Worm (Caenorhabditis elegans): ENCODE measurements around the gene acdh-11.

- TF ChIP-seq ceh-13 (GFP tag; optimal IDR thresholded peaks at IDR 0.05) (no peak), sea-1 (GFP tag; conservative IDR thresholded peaks at IDR 0.05) (no peak), hmbx-1 (tag; optimal IDR thresholded peaks at IDR 0.05) (no peak), ama-1 (optimal IDR thresholded peaks at IDR 0.05) (no peak), B0310.2 (tag; optimal IDR thresholded peaks at IDR 0.05) (no peak), tbx-11 (GFP tag; IDR thresholded peaks at IDR 0.05) (no peak), scrt-1 (GFP tag; IDR thresholded peaks at IDR 0.05) (no peak), flt-1 (GFP tag; IDR thresholded peaks at IDR 0.05) (no peak), aly-1 (tag; optimal IDR thresholded peaks at IDR 0.05) (no peak)
These were observed 5.8 kb upstream of the acdh-11 start, which contains the start of gene rab-30 for ce11 chrIII:10560296-10560695.

Measured in whole organism, early embryonic.